Worm (Caenorhabditis elegans) whole organism, L1 larva: ENCODE data around the gene irld-6.

Experiments
- F16B12.6 ChIP-seq: fragments of 150-350 bp; optimal IDR thresholded peaks from 2 replicates; lab custom pipeline; 2014; ENCODE audit warnings: missing biosample characterization, missing genetic modification characterization
- Y116A8C.19 ChIP-seq: sonication (generic microtip); optimal IDR thresholded peaks from 2 replicates; lab custom pipeline; 2016; ENCODE audit warnings: missing compliant biosample characterization, missing genetic modification characterization, borderline replicate concordance
- aha-1 ChIP-seq: fragments of 150-350 bp; optimal IDR thresholded peaks from 2 replicates; lab custom pipeline; 2014; ENCODE audit warnings: missing biosample characterization, missing genetic modification characterization
- alr-1 ChIP-seq: fragments of 200-800 bp; sonication (Bioruptor generic); optimal IDR thresholded peaks from 2 replicates; lab custom pipeline; 2018; ENCODE audit warnings: borderline replicate concordance, mild to moderate bottlenecking, missing genetic modification characterization, missing compliant biosample characterization
- ama-1 ChIP-seq: fragments of 150-350 bp; optimal IDR thresholded peaks from 2 replicates; lab custom pipeline; 2014
- ces-1 ChIP-seq: fragments of 150-350 bp; optimal IDR thresholded peaks from 2 replicates; lab custom pipeline; 2014; ENCODE audit warnings: missing biosample characterization, missing genetic modification reagents, missing genetic modification characterization
- dsc-1 ChIP-seq: sonication (generic microtip); optimal IDR thresholded peaks from 2 replicates; lab custom pipeline; 2016; ENCODE audit warnings: mild to moderate bottlenecking, missing genetic modification characterization, missing compliant biosample characterization
- efl-1 ChIP-seq, 4 experiments: fragments of 150-350 bp; optimal IDR thresholded peaks in 3 of 4; peaks in 1 of 4; 1 replicate in 1 of 4; 2 replicates in 3 of 4; lab custom pipeline; 2014; ENCODE audit warnings: missing biosample characterization in 2 of 4, missing genetic modification characterization in 2 of 4, missing genetic modification reagents in 2 of 4
- egl-27 ChIP-seq, 2 experiments: fragments of 150-350 bp in 1 of 2; sonication (generic microtip); optimal IDR thresholded peaks; 3 replicates each; lab custom pipeline; 2017 to 2018; ENCODE audit warnings: missing biosample characterization in 2 of 2, missing genetic modification characterization in 2 of 2, missing genetic modification reagents in 2 of 2
- elt-2 ChIP-seq: sonication (generic microtip); optimal IDR thresholded peaks from 2 replicates; lab custom pipeline; 2016; ENCODE audit warnings: missing genetic modification characterization, mild to moderate bottlenecking, inconsistent platforms, missing compliant biosample characterization, missing genetic modification reagents
- ets-5 ChIP-seq: fragments of 200-800 bp; sonication (Bioruptor generic); IDR thresholded peaks from 2 replicates; pipeline ENCODE4 v1.3.6; 2022; ENCODE audit warnings: missing genetic modification characterization, missing compliant biosample characterization
- fkh-4 ChIP-seq: sonication (generic microtip); optimal IDR thresholded peaks from 2 replicates; lab custom pipeline; 2016; ENCODE audit warnings: missing compliant biosample characterization, missing genetic modification characterization, borderline replicate concordance
- fkh-8 ChIP-seq: sonication (generic microtip); optimal IDR thresholded peaks from 2 replicates; lab custom pipeline; 2016; ENCODE audit warnings: mild to moderate bottlenecking, missing genetic modification characterization, missing compliant biosample characterization
- fos-1 ChIP-seq: fragments of 150-350 bp; optimal IDR thresholded peaks from 2 replicates; lab custom pipeline; 2014; ENCODE audit warnings: missing biosample characterization, missing genetic modification characterization
- hlh-17 ChIP-seq: fragments of 200-800 bp; sonication (Bioruptor generic); optimal IDR thresholded peaks from 2 replicates; lab custom pipeline; 2018; ENCODE audit warnings: missing genetic modification characterization, mild to moderate bottlenecking, missing compliant biosample characterization, moderate library complexity, borderline replicate concordance
- hlh-4 ChIP-seq: sonication (generic microtip); optimal IDR thresholded peaks from 2 replicates; lab custom pipeline; 2016; ENCODE audit warnings: mild to moderate bottlenecking, missing genetic modification characterization, missing compliant biosample characterization
- jun-1 ChIP-seq: fragments of 150-350 bp; optimal IDR thresholded peaks from 2 replicates; lab custom pipeline; 2014; ENCODE audit warnings: missing biosample characterization, missing genetic modification reagents, missing genetic modification characterization
- lin-13 ChIP-seq: fragments of 150-350 bp; optimal IDR thresholded peaks from 2 replicates; lab custom pipeline; 2014; ENCODE audit warnings: missing biosample characterization, missing genetic modification reagents, missing genetic modification characterization
- lin-14 ChIP-seq: fragments of 200-800 bp; sonication (Bioruptor generic); optimal IDR thresholded peaks from 2 replicates; lab custom pipeline; 2018; ENCODE audit warnings: mild to moderate bottlenecking, missing genetic modification characterization, moderate library complexity, missing compliant biosample characterization
- lin-35 ChIP-seq, 2 experiments: fragments of 150-350 bp; optimal IDR thresholded peaks; 2 replicates each; lab custom pipeline; 2014; ENCODE audit warnings: missing biosample characterization in 2 of 2, missing genetic modification characterization in 2 of 2, missing genetic modification reagents in 2 of 2
- lir-3 ChIP-seq: sonication (generic microtip); optimal IDR thresholded peaks from 2 replicates; lab custom pipeline; 2016; ENCODE audit warnings: mild to moderate bottlenecking, missing genetic modification characterization, moderate library complexity, missing compliant biosample characterization; ENCODE audit not compliant: poor library complexity
- mdl-1 ChIP-seq, 2 experiments: fragments of 150-350 bp; optimal IDR thresholded peaks; 2 replicates each; lab custom pipeline; 2014 to 2017; ENCODE audit warnings: missing biosample characterization in 2 of 2, missing genetic modification characterization in 2 of 2, inconsistent platforms in 1 of 2
- mep-1 ChIP-seq: fragments of 150-350 bp; optimal IDR thresholded peaks from 2 replicates; lab custom pipeline; 2014; ENCODE audit warnings: missing biosample characterization, missing genetic modification characterization
- nhr-12 ChIP-seq: sonication (generic microtip); optimal IDR thresholded peaks from 2 replicates; lab custom pipeline; 2017; ENCODE audit warnings: missing biosample characterization, missing genetic modification characterization
- nhr-19 ChIP-seq: fragments of 200-800 bp; sonication (Bioruptor generic); conservative IDR thresholded peaks from 2 replicates; pipeline ENCODE4 v1.3.6; 2022; ENCODE audit warnings: missing genetic modification characterization, missing compliant biosample characterization
- nhr-20 ChIP-seq: sonication (generic microtip); optimal IDR thresholded peaks from 2 replicates; lab custom pipeline; 2016; ENCODE audit warnings: mild to moderate bottlenecking, missing genetic modification characterization, missing compliant biosample characterization
- nhr-237 ChIP-seq: fragments of 150-350 bp; optimal IDR thresholded peaks from 2 replicates; lab custom pipeline; 2014; ENCODE audit warnings: missing biosample characterization, missing genetic modification characterization
- nhr-28 ChIP-seq: fragments of 150-350 bp; optimal IDR thresholded peaks from 2 replicates; lab custom pipeline; 2014; ENCODE audit warnings: missing biosample characterization, missing genetic modification characterization
- nhr-71 ChIP-seq: sonication (generic microtip); optimal IDR thresholded peaks from 2 replicates; lab custom pipeline; 2016; ENCODE audit warnings: mild to moderate bottlenecking, missing genetic modification characterization, moderate library complexity, missing compliant biosample characterization
- nhr-76 ChIP-seq: sonication (generic microtip); optimal IDR thresholded peaks from 2 replicates; lab custom pipeline; 2017; ENCODE audit warnings: missing biosample characterization, missing genetic modification characterization
- nhr-85 ChIP-seq: sonication (generic microtip); peaks from one replicate; lab custom pipeline; 2016; ENCODE audit warnings: missing genetic modification characterization, inconsistent platforms, missing compliant biosample characterization
- nhr-90 ChIP-seq: sonication (generic microtip); optimal IDR thresholded peaks from 2 replicates; lab custom pipeline; 2016; ENCODE audit warnings: mild to moderate bottlenecking, missing genetic modification characterization, missing compliant biosample characterization; ENCODE audit not compliant: poor library complexity
- pag-3 ChIP-seq: sonication (generic microtip); optimal IDR thresholded peaks from 2 replicates; lab custom pipeline; 2017; ENCODE audit warnings: missing genetic modification characterization, mild to moderate bottlenecking, missing compliant biosample characterization, antibody characterized with exemption, borderline replicate concordance; ENCODE audit not compliant: insufficient read depth
- pqm-1 ChIP-seq: sonication (generic microtip); optimal IDR thresholded peaks from 3 replicates; lab custom pipeline; 2017; ENCODE audit warnings: missing biosample characterization, missing genetic modification characterization
- skn-1 ChIP-seq: fragments of 150-350 bp; optimal IDR thresholded peaks from 2 replicates; lab custom pipeline; 2014; ENCODE audit warnings: missing biosample characterization, missing genetic modification characterization
- snpc-4 ChIP-seq: fragments of 150-350 bp; optimal IDR thresholded peaks from 2 replicates; lab custom pipeline; 2014; ENCODE audit warnings: missing biosample characterization, missing genetic modification characterization
- sox-4 ChIP-seq: sonication (generic microtip); optimal IDR thresholded peaks from 2 replicates; lab custom pipeline; 2016; ENCODE audit warnings: missing genetic modification characterization, missing compliant biosample characterization
- swsn-7 ChIP-seq: sonication (generic microtip); optimal IDR thresholded peaks from 2 replicates; lab custom pipeline; 2016; ENCODE audit warnings: missing genetic modification characterization, missing compliant biosample characterization
- tlp-1 ChIP-seq: fragments of 150-350 bp; optimal IDR thresholded peaks from 2 replicates; lab custom pipeline; 2014; ENCODE audit warnings: missing biosample characterization, missing genetic modification characterization
- unc-130 ChIP-seq: fragments of 150-350 bp; optimal IDR thresholded peaks from 2 replicates; lab custom pipeline; 2017; ENCODE audit warnings: missing biosample characterization, missing genetic modification characterization, inconsistent platforms
- unc-30 ChIP-seq: sonication (generic microtip); optimal IDR thresholded peaks from 2 replicates; lab custom pipeline; 2017; ENCODE audit warnings: missing biosample characterization, missing genetic modification characterization
- unc-86 ChIP-seq: sonication (generic microtip); optimal IDR thresholded peaks from 2 replicates; lab custom pipeline; 2016; ENCODE audit warnings: missing genetic modification characterization, missing compliant biosample characterization
- zip-4 ChIP-seq: fragments of 200-800 bp; sonication (Bioruptor generic); optimal IDR thresholded peaks from 2 replicates; lab custom pipeline; 2018; ENCODE audit warnings: mild to moderate bottlenecking, missing genetic modification characterization, moderate library complexity, missing compliant biosample characterization
- ztf-11 ChIP-seq, 2 experiments: sonication (generic microtip); optimal IDR thresholded peaks; 2 replicates each; lab custom pipeline; 2016 to 2017; ENCODE audit warnings: missing genetic modification characterization in 2 of 2, missing biosample characterization in 1 of 2, missing compliant biosample characterization in 1 of 2

The irld-6 gene

ce11 chrV:10801154-10801553 is 44.6 kb upstream of the irld-6 start, which contains the start of gene D1054.18:
D1054.18 (minus strand) TSS chrV:10801198.
- TF ChIP-seq Y116A8C.19 (tag; lab: Kevin White, UChicago): no peak
- TF ChIP-seq ztf-11 (tag; optimal IDR thresholded peaks at IDR 0.05; lab: Kevin White, UChicago): no peak
- peak; percentile 94 for TF ChIP-seq elt-2
- peak; percentile 59 for TF ChIP-seq pqm-1 (tag; lab: Kevin White, UChicago)
- TF ChIP-seq pag-3 (tag; lab: Kevin White, UChicago): no peak
- TF ChIP-seq lin-13 (GFP tag; lab: Kevin White, UChicago): no peak
- TF ChIP-seq ets-5 (GFP tag; lab: Robert Waterston, UW): no peak
- no peak for TF ChIP-seq fos-1 (tag; lab: Kevin White, UChicago)
- no peak for TF ChIP-seq hlh-4 (tag; lab: Kevin White, UChicago)
- TF ChIP-seq nhr-90 (tag; lab: Kevin White, UChicago): peak; percentile 12
- TF ChIP-seq nhr-76 (tag; lab: Kevin White, UChicago): no peak
- TF ChIP-seq jun-1 (tag; lab: Kevin White, UChicago): no peak
- TF ChIP-seq nhr-20 (tag; lab: Kevin White, UChicago): peak; percentile 0
- TF ChIP-seq mdl-1 (tag; optimal IDR thresholded peaks at IDR 0.05; lab: Kevin White, UChicago): peak in 1 of 2 experiments; percentile 15
- no peak for TF ChIP-seq F16B12.6 (tag; lab: Kevin White, UChicago)
- no peak for TF ChIP-seq mep-1 (tag; lab: Kevin White, UChicago)
- no peak for TF ChIP-seq alr-1 (tag; lab: Kevin White, UChicago)
- TF ChIP-seq efl-1 (optimal IDR thresholded peaks at IDR 0.05; lab: Kevin White, UChicago): no peak
- peak in 1 of 2 experiments; percentile 75 for TF ChIP-seq efl-1 (GFP tag; optimal IDR thresholded peaks at IDR 0.05 in 1 of 2; lab: Kevin White, UChicago)
- no peak for TF ChIP-seq zip-4 (GFP tag; lab: Kevin White, UChicago)
- TF ChIP-seq lin-35 (GFP tag; optimal IDR thresholded peaks at IDR 0.05; lab: Kevin White, UChicago): peak in 1 of 2 experiments; percentile 28
- TF ChIP-seq nhr-71 (tag; lab: Kevin White, UChicago): peak; percentile 25

- no peak for TF ChIP-seq nhr-28 (tag; lab: Kevin White, UChicago)
- TF ChIP-seq lir-3 (tag; lab: Kevin White, UChicago): no peak
- no peak for TF ChIP-seq elt-2
Observed at ce11 chrV:10798090-10798489, 41.5 kb upstream of the irld-6 start, which contains the start of gene srh-184. srh-184 (minus strand) TSS chrV:10798190.

DNA sequence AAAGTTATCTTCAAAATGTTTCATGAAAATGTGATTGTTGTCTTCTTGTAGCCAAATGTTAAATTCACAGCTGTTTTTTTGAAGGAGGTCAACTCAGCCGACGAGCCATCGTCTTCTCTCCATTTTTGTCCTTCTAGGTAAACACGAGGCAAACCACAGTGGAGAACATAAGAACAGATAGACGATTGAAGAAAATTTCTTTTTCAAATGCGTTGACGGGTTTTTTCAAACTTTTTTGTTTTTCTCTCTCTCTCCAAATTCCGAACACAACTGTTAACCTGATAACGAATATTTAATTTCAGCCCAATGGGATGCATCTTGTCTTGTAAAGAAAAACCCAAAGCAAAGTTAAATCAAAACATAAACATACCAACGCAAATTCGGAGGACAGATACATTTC is 38.9 kb upstream of the irld-6 start, which contains the start of gene D1054.19:
Gene D1054.19, plus strand, starts transcription at position 301 of the 400 bp plus-strand sequence.
- no peak for TF ChIP-seq swsn-7
- no peak for TF ChIP-seq sox-4 (tag; lab: Kevin White, UChicago)
- no peak for TF ChIP-seq snpc-4 (tag; lab: Kevin White, UChicago)
- TF ChIP-seq nhr-90 (tag; lab: Kevin White, UChicago): no peak
- TF ChIP-seq hlh-4 (tag; lab: Kevin White, UChicago): no peak
- no peak for TF ChIP-seq lin-14 (GFP tag; lab: Kevin White, UChicago)
- TF ChIP-seq egl-27 (tag; optimal IDR thresholded peaks at IDR 0.05; lab: Kevin White, UChicago): no peak
- TF ChIP-seq ces-1 (GFP tag; lab: Kevin White, UChicago): no peak
- no peak for TF ChIP-seq pag-3 (tag; lab: Kevin White, UChicago)
- TF ChIP-seq tlp-1: no peak
- TF ChIP-seq unc-130 (tag; lab: Kevin White, UChicago): no peak
- TF ChIP-seq dsc-1 (tag; lab: Kevin White, UChicago): no peak
- TF ChIP-seq skn-1 (tag; lab: Kevin White, UChicago): no peak
- no peak for TF ChIP-seq mdl-1 (tag; optimal IDR thresholded peaks at IDR 0.05; lab: Kevin White, UChicago)
- no peak for TF ChIP-seq nhr-237 (tag; lab: Kevin White, UChicago)
- no peak for TF ChIP-seq zip-4 (GFP tag; lab: Kevin White, UChicago)

DNA sequence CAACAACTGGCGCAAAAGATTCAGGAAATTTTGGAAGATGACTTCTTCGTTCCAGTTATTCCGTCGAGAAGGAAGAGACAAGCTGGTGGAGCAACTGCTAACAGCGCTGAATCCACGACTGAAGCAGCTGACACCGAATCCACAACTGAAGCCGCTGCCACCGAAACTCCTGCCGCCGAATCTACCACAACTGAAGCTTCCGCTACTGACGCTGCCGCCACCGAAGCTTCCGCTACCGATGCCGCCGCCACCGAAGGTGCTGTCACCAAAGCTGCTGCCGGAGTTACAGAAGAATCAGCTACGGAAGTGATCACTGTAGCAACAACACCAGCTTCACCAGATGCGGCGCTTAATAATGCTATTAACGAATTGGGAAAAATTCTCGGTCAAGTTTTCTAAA is 37.9 kb upstream of the irld-6 start:
- no peak for TF ChIP-seq pag-3 (tag; lab: Kevin White, UChicago)
- TF ChIP-seq nhr-20 (tag; lab: Kevin White, UChicago): no peak
- no peak for TF ChIP-seq F16B12.6 (tag; lab: Kevin White, UChicago)
- TF ChIP-seq unc-86 (tag; lab: Kevin White, UChicago): no peak
- TF ChIP-seq ama-1: no peak
- no peak for TF ChIP-seq fkh-4 (tag; lab: Kevin White, UChicago)
- no peak for TF ChIP-seq aha-1
- no peak for TF ChIP-seq fkh-8
- no peak for TF ChIP-seq unc-30 (tag; lab: Kevin White, UChicago)
- no peak for TF ChIP-seq nhr-12 (tag; lab: Kevin White, UChicago)
- no peak for TF ChIP-seq hlh-4 (tag; lab: Kevin White, UChicago)
- no peak for TF ChIP-seq nhr-85
- no peak for TF ChIP-seq hlh-17
- no peak for TF ChIP-seq nhr-19 (GFP tag; lab: Robert Waterston, UW)
- TF ChIP-seq nhr-28 (tag; lab: Kevin White, UChicago): no peak
- TF ChIP-seq, all 84 proteins: peak for 0
